Fruit fly (Drosophila melanogaster): ENCODE results near the gene yem.
A peak's percentile ranks its signal among the peaks of the same experiment; 100 is the strongest.

Gene yem

DNA sequence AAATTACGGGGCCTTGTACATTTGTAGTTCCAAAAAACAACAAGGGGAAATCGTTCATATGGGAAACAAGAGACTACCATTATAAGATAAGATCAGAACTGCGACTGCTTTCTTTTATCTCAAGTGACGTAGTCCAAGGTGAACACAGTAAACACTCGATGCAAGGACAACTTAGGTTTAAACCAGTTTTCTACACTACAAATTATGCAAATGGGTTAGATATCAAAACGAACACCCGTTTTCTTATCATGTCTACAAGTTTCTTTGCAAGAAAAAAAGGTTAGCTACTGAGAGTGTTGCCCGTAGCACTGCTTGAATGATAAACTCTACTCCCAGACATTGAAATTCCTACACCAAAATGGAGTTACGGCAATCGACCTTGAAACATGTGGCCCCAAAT, 1.4 kb upstream of the yem start (continued):
- TF ChIP-seq Atf-2 (GFP tag; optimal IDR thresholded peaks at IDR 0.05) (peak; percentile 29), CG7839 (tag; optimal IDR thresholded peaks at IDR 0.05) (peak; percentile 77), klu (GFP tag; IDR thresholded peaks at IDR 0.05) (0 out of 2 replicates have a peak, but pooled peaks have one; percentile 42), Ets65A (GFP tag) (peak; percentile 94), pzg (GFP tag; optimal IDR thresholded peaks at IDR 0.05) (no peak), CG8359 (GFP tag; optimal IDR thresholded peaks at IDR 0.05; ENCODE audit: borderline replicate concordance) (peak; percentile 13), nerfin-1 (tag; optimal IDR thresholded peaks at IDR 0.05) (peak; percentile 2), CG7987 (GFP tag; optimal IDR thresholded peaks at IDR 0.05) (no peak), maf-S (GFP tag; optimal IDR thresholded peaks at IDR 0.05) (peak; percentile 46), Dip2 (GFP tag; IDR thresholded peaks at IDR 0.05) (no peak), Trl (optimal IDR thresholded peaks at IDR 0.05) (no peak), Trl (GFP tag; optimal IDR thresholded peaks at IDR 0.05) (peak; percentile 45), Bgb (GFP tag; IDR thresholded peaks at IDR 0.05; ENCODE audit: partially characterized antibody) (no peak), CG14965 (GFP tag; optimal IDR thresholded peaks at IDR 0.05; ENCODE audit: borderline replicate concordance) (no peak), CG2889 (GFP tag; IDR thresholded peaks at IDR 0.05) (peak; percentile 69; the same call in 1 of the 3 replicates), CG2875 (GFP tag; optimal IDR thresholded peaks at IDR 0.05) (peak; percentile 49), CG10959 (GFP tag; IDR thresholded peaks at IDR 0.05) (peak; percentile 70), CG3838 (GFP tag; optimal IDR thresholded peaks at IDR 0.05) (no peak), p53 (GFP tag; optimal IDR thresholded peaks at IDR 0.05) (no peak), al (GFP tag; IDR thresholded peaks at IDR 0.05) (peak; percentile 68), Fer1 (GFP tag; optimal IDR thresholded peaks at IDR 0.05) (peak; percentile 30), CG10321 (GFP tag; IDR thresholded peaks at IDR 0.05) (no peak; the same call in 1 of the 2 replicates), jing (GFP tag; optimal IDR thresholded peaks at IDR 0.05) (no peak), CG6854 (GFP tag; optimal IDR thresholded peaks at IDR 0.05) (no peak), gt (GFP tag; IDR thresholded peaks at IDR 0.05) (peak; percentile 41; the same call in 1 of the 2 replicates), wdn (GFP tag; IDR thresholded peaks at IDR 0.05) (peak; percentile 72), Neu2 (GFP tag; optimal IDR thresholded peaks at IDR 0.05; ENCODE audit: borderline replicate concordance) (no peak), Xbp1 (GFP tag; optimal IDR thresholded peaks at IDR 0.05) (peak; percentile 64), CG12391 (tag; optimal IDR thresholded peaks at IDR 0.05) (peak; percentile 61), gsb-n (tag; optimal IDR thresholded peaks at IDR 0.05) (no peak), Mrtf (GFP tag; IDR thresholded peaks at IDR 0.05) (peak; percentile 72), peb (GFP tag; IDR thresholded peaks at IDR 0.05) (peak; percentile 48; the same call in 1 of the 2 replicates), exex (tag; optimal IDR thresholded peaks at IDR 0.05) (no peak), Sox100B (GFP tag; optimal IDR thresholded peaks at IDR 0.05) (peak; percentile 24), CG4282 (GFP tag; optimal IDR thresholded peaks at IDR 0.05) (no peak), Antp (GFP tag; optimal IDR thresholded peaks at IDR 0.05) (peak; percentile 81), CG16813 (GFP tag; IDR thresholded peaks at IDR 0.05; ENCODE audit: partially characterized antibody) (no peak), CG1832 (GFP tag; optimal IDR thresholded peaks at IDR 0.05) (no peak), CG12942 (GFP tag; optimal IDR thresholded peaks at IDR 0.05) (peak; percentile 26), Abd-B (GFP tag; optimal IDR thresholded peaks at IDR 0.05) (peak; percentile 53), B-H1 (GFP tag; IDR thresholded peaks at IDR 0.05) (peak; percentile 50), cwo (GFP tag; optimal IDR thresholded peaks at IDR 0.05) (no peak), amos (GFP tag; IDR thresholded peaks at IDR 0.05; ENCODE audit: partially characterized antibody) (no peak), CG10366 (GFP tag; IDR thresholded peaks at IDR 0.05) (peak; percentile 79), toy (GFP tag; IDR thresholded peaks at IDR 0.05) (no peak), Myb (GFP tag; optimal IDR thresholded peaks at IDR 0.05) (peak; percentile 43), CkIIα-i1 (GFP tag; IDR thresholded peaks at IDR 0.05) (no peak), dimm (GFP tag; IDR thresholded peaks at IDR 0.05) (0 out of 2 replicates have a peak, but pooled peaks have one; percentile 28), CG9817 (tag; optimal IDR thresholded peaks at IDR 0.05) (peak; percentile 57), Med (GFP tag) (peak; percentile 95), CG32767 (GFP tag; IDR thresholded peaks at IDR 0.05) (peak; percentile 56; the same call in 1 of the 2 replicates)

Data from whole organism, embryonic.